Fruit fly (Drosophila melanogaster) whole organism, embryonic: Measurements from ENCODE around the gene ND-13A.

Experiments used
- Atf-2 ChIP-seq: fragments of 200-800 bp; sonication (Bioruptor generic); optimal IDR thresholded peaks from 2 replicates; lab custom pipeline; 2016; ENCODE audit warnings: missing biosample characterization, missing genetic modification characterization
- B-H2 ChIP-seq: fragments of 200-800 bp; sonication (Bioruptor generic); optimal IDR thresholded peaks from 2 replicates; lab custom pipeline; 2018; ENCODE audit warnings: missing biosample characterization, mild to moderate bottlenecking, missing genetic modification characterization
- CG10274 ChIP-seq: fragments of 200-800 bp; sonication (Bioruptor generic); optimal IDR thresholded peaks from 3 replicates; lab custom pipeline; 2017; ENCODE audit warnings: missing biosample characterization, mild to moderate bottlenecking, missing genetic modification characterization
- CG11456 ChIP-seq: fragments of 200-800 bp; sonication (Bioruptor generic); IDR thresholded peaks from 3 replicates; pipeline ENCODE4 v1.3.6; 2022; ENCODE audit warnings: missing biosample characterization, missing genetic modification characterization
- CG14441 ChIP-seq: fragments of 200-800 bp; sonication (Bioruptor generic); IDR thresholded peaks from 2 replicates; pipeline ENCODE4 v1.3.6; 2022; ENCODE audit warnings: missing biosample characterization, missing genetic modification characterization
- CG15601 ChIP-seq: fragments of 200-800 bp; sonication (Bioruptor generic); optimal IDR thresholded peaks from 3 replicates; lab custom pipeline; 2019; ENCODE audit warnings: missing biosample characterization, mild to moderate bottlenecking, missing genetic modification characterization, moderate library complexity
- CG1603 ChIP-seq: fragments of 200-800 bp; sonication (Bioruptor generic); optimal IDR thresholded peaks from 2 replicates; lab custom pipeline; 2019; ENCODE audit warnings: missing biosample characterization, mild to moderate bottlenecking, missing genetic modification characterization, moderate library complexity
- CG17385 ChIP-seq: fragments of 200-800 bp; sonication (Bioruptor generic); optimal IDR thresholded peaks from 3 replicates; lab custom pipeline; 2018; ENCODE audit warnings: missing biosample characterization, mild to moderate bottlenecking, missing genetic modification characterization
- CG18262 ChIP-seq: fragments of 200-800 bp; optimal IDR thresholded peaks from 3 replicates; lab custom pipeline; 2019; ENCODE audit warnings: missing biosample characterization, mild to moderate bottlenecking, missing genetic modification characterization, moderate library complexity
- CG18599 ChIP-seq: fragments of 200-800 bp; sonication (Bioruptor generic); optimal IDR thresholded peaks from 3 replicates; lab custom pipeline; 2017; ENCODE audit warnings: missing biosample characterization, missing genetic modification characterization, mild to moderate bottlenecking, moderate library complexity, missing genetic modification reagents
- CG2889 ChIP-seq: fragments of 200-800 bp; sonication (Bioruptor generic); IDR thresholded peaks from 3 replicates; pipeline ENCODE4 v1.3.6; 2022; ENCODE audit warnings: missing biosample characterization, missing genetic modification characterization
- CG3065 ChIP-seq: fragments of 200-800 bp; sonication (Bioruptor generic); optimal IDR thresholded peaks from 2 replicates; lab custom pipeline; 2016; ENCODE audit warnings: missing biosample characterization, missing genetic modification characterization
- CG33213 ChIP-seq: fragments of 200-800 bp; sonication (Bioruptor generic); optimal IDR thresholded peaks from 3 replicates; lab custom pipeline; 2016; ENCODE audit warnings: missing biosample characterization, missing genetic modification characterization
- CG3407 ChIP-seq: fragments of 200-800 bp; sonication (Bioruptor generic); optimal IDR thresholded peaks from 2 replicates; lab custom pipeline; 2018; ENCODE audit warnings: missing biosample characterization, mild to moderate bottlenecking, missing genetic modification characterization
- CG3847 ChIP-seq: fragments of 200-800 bp; sonication (Bioruptor generic); IDR thresholded peaks from 2 replicates; pipeline ENCODE4 v1.3.6; 2022; ENCODE audit warnings: missing biosample characterization, missing genetic modification characterization
- CG4360 ChIP-seq: fragments of 200-800 bp; sonication (Bioruptor generic); IDR thresholded peaks from 2 replicates; pipeline ENCODE4 v1.3.6; 2022; ENCODE audit warnings: missing biosample characterization, missing genetic modification characterization
- CG6683 ChIP-seq: fragments of 200-800 bp; sonication (Bioruptor generic); optimal IDR thresholded peaks from 2 replicates; lab custom pipeline; 2017; ENCODE audit warnings: missing biosample characterization, mild to moderate bottlenecking, missing genetic modification characterization, missing genetic modification reagents
- CG7745 ChIP-seq: fragments of 200-800 bp; sonication (Bioruptor generic); optimal IDR thresholded peaks from 2 replicates; lab custom pipeline; 2018; ENCODE audit warnings: missing biosample characterization, mild to moderate bottlenecking, missing genetic modification characterization, moderate library complexity
- CG7987 ChIP-seq: fragments of 200-800 bp; sonication (Bioruptor generic); optimal IDR thresholded peaks from 2 replicates; lab custom pipeline; 2018; ENCODE audit warnings: missing biosample characterization, mild to moderate bottlenecking, missing genetic modification characterization, moderate library complexity
- CG8359 ChIP-seq: fragments of 200-800 bp; sonication (Bioruptor generic); optimal IDR thresholded peaks from 2 replicates; lab custom pipeline; 2017; ENCODE audit warnings: missing biosample characterization, mild to moderate bottlenecking, missing genetic modification characterization, borderline replicate concordance
- CG9817 ChIP-seq: fragments of 200-800 bp; sonication (Bioruptor generic); optimal IDR thresholded peaks from 2 replicates; lab custom pipeline; 2018; ENCODE audit warnings: missing biosample characterization, mild to moderate bottlenecking, missing genetic modification characterization, moderate library complexity
- CG9932 ChIP-seq: fragments of 200-800 bp; sonication (Bioruptor generic); IDR thresholded peaks from 2 replicates; pipeline ENCODE4 v1.3.6; 2022; ENCODE audit warnings: missing biosample characterization, missing genetic modification characterization
- D ChIP-seq, 2 experiments: fragments of 200-800 bp in 1 of 2; fragments of >200 bp in 1 of 2; sonication (Bioruptor generic) in 1 of 2; optimal IDR thresholded peaks; 2 replicates in 1 of 2; 3 replicates in 1 of 2; lab custom pipeline; 2017; ENCODE audit warnings: mild to moderate bottlenecking in 1 of 2, missing biosample characterization in 1 of 2, missing genetic modification characterization in 1 of 2, missing genetic modification reagents in 1 of 2
- H2.0 ChIP-seq: fragments of 200-800 bp; sonication (Bioruptor generic); IDR thresholded peaks from 2 replicates; pipeline ENCODE4 v1.3.6; 2022; ENCODE audit warnings: missing biosample characterization, missing genetic modification characterization
- Opbp ChIP-seq: fragments of 200-800 bp; sonication (Bioruptor generic); IDR thresholded peaks from 3 replicates; pipeline ENCODE4 v1.3.6; 2022; ENCODE audit warnings: missing biosample characterization, missing genetic modification characterization; ENCODE audit not compliant: partially characterized antibody
- Pdp1 ChIP-seq, 2 experiments: fragments of 200-800 bp; sonication (Bioruptor generic); optimal IDR thresholded peaks; 3 replicates each; lab custom pipeline; 2016; ENCODE audit warnings: missing biosample characterization in 2 of 2, missing genetic modification characterization in 2 of 2, mild to moderate bottlenecking in 1 of 2, moderate library complexity in 1 of 2
- Sin3A ChIP-seq: fragments of >200 bp; optimal IDR thresholded peaks from 2 replicates; lab custom pipeline; 2018
- Sox100B ChIP-seq: fragments of 200-800 bp; sonication (Bioruptor generic); optimal IDR thresholded peaks from 3 replicates; lab custom pipeline; 2018; ENCODE audit warnings: missing biosample characterization, mild to moderate bottlenecking, missing genetic modification characterization
- Vsx1 ChIP-seq: fragments of 200-800 bp; sonication (Bioruptor generic); optimal IDR thresholded peaks from 2 replicates; lab custom pipeline; 2017; ENCODE audit warnings: missing biosample characterization, mild to moderate bottlenecking, missing genetic modification characterization, missing genetic modification reagents
- ara ChIP-seq: fragments of 200-800 bp; sonication (Bioruptor generic); IDR thresholded peaks from 2 replicates; pipeline ENCODE4 v1.3.6; 2022; ENCODE audit warnings: missing biosample characterization, missing genetic modification characterization
- bbx ChIP-seq: fragments of 200-800 bp; sonication (Bioruptor generic); IDR thresholded peaks from 2 replicates; pipeline ENCODE4 v1.3.6; 2022; ENCODE audit warnings: missing biosample characterization, missing genetic modification characterization; ENCODE audit not compliant: partially characterized antibody
- corto ChIP-seq: fragments of 200-800 bp; sonication (Bioruptor generic); optimal IDR thresholded peaks from 2 replicates; lab custom pipeline; 2016; ENCODE audit warnings: missing biosample characterization, mild to moderate bottlenecking, missing genetic modification characterization, moderate library complexity
- cwo ChIP-seq: fragments of 200-800 bp; sonication (Bioruptor generic); optimal IDR thresholded peaks from 3 replicates; lab custom pipeline; 2017; ENCODE audit warnings: missing biosample characterization, missing genetic modification characterization, mild to moderate bottlenecking, moderate library complexity, missing genetic modification reagents
- dan ChIP-seq: fragments of 200-800 bp; sonication (Bioruptor generic); IDR thresholded peaks from 2 replicates; pipeline ENCODE4 v1.3.6; 2022; ENCODE audit warnings: missing biosample characterization, missing genetic modification characterization
- fd3F ChIP-seq: fragments of 200-800 bp; sonication (Bioruptor generic); optimal IDR thresholded peaks from 2 replicates; lab custom pipeline; 2018; ENCODE audit warnings: missing biosample characterization, mild to moderate bottlenecking, missing genetic modification characterization, moderate library complexity
- h ChIP-seq: fragments of >200 bp; optimal IDR thresholded peaks from 2 replicates; lab custom pipeline; 2017
- kay ChIP-seq: fragments of 200-800 bp; sonication (Bioruptor generic); optimal IDR thresholded peaks from 2 replicates; lab custom pipeline; 2016; ENCODE audit warnings: missing biosample characterization, missing genetic modification characterization
- lab ChIP-seq: fragments of 200-800 bp; sonication (Bioruptor generic); optimal IDR thresholded peaks from 3 replicates; lab custom pipeline; 2017; ENCODE audit warnings: missing biosample characterization, missing genetic modification characterization, mild to moderate bottlenecking, moderate library complexity, missing genetic modification reagents
- mam ChIP-seq: fragments of 200-800 bp; sonication (Bioruptor generic); optimal IDR thresholded peaks from 3 replicates; lab custom pipeline; 2016; ENCODE audit warnings: missing biosample characterization, missing genetic modification characterization
- nerfin-1 ChIP-seq: fragments of 200-800 bp; sonication (Bioruptor generic); optimal IDR thresholded peaks from 3 replicates; lab custom pipeline; 2019; ENCODE audit warnings: missing biosample characterization, mild to moderate bottlenecking, missing genetic modification characterization, moderate library complexity
- otp ChIP-seq: fragments of 200-800 bp; sonication (Bioruptor generic); IDR thresholded peaks from 3 replicates; pipeline ENCODE4, ENCODE4 v1.3.6; 2022; ENCODE audit warnings: missing biosample characterization, missing genetic modification characterization
- pita ChIP-seq: fragments of 200-800 bp; sonication (Bioruptor generic); optimal IDR thresholded peaks from 2 replicates; lab custom pipeline; 2017; ENCODE audit warnings: missing biosample characterization, mild to moderate bottlenecking, missing genetic modification characterization
- psq ChIP-seq: fragments of 200-800 bp; sonication (Bioruptor generic); optimal IDR thresholded peaks from 2 replicates; lab custom pipeline; 2017; ENCODE audit warnings: missing biosample characterization, missing genetic modification characterization
- pzg ChIP-seq: fragments of 200-800 bp; sonication (Bioruptor generic); optimal IDR thresholded peaks from 3 replicates; lab custom pipeline; 2018; ENCODE audit warnings: missing biosample characterization, mild to moderate bottlenecking, missing genetic modification characterization, moderate library complexity
- sob ChIP-seq: fragments of 200-800 bp; sonication (Bioruptor generic); IDR thresholded peaks from 2 replicates; pipeline ENCODE4 v1.3.6; 2022; ENCODE audit warnings: missing biosample characterization, missing genetic modification characterization
- tna ChIP-seq: fragments of 200-800 bp; sonication (Bioruptor generic); IDR thresholded peaks from 2 replicates; pipeline ENCODE4 v1.3.6; 2022; ENCODE audit warnings: missing biosample characterization, missing genetic modification characterization; ENCODE audit not compliant: partially characterized antibody
- twi ChIP-seq: fragments of 200-800 bp; optimal IDR thresholded peaks from 2 replicates; lab custom pipeline; 2019; ENCODE audit warnings: missing biosample characterization, mild to moderate bottlenecking, missing genetic modification characterization, moderate library complexity
- unpg ChIP-seq: fragments of 200-800 bp; sonication (Bioruptor generic); optimal IDR thresholded peaks from 3 replicates; lab custom pipeline; 2018; ENCODE audit warnings: missing biosample characterization, mild to moderate bottlenecking, missing genetic modification characterization, moderate library complexity

ND-13A gene

dm6 chr2L:5060952-5061478 lies 39.1 kb downstream of the ND-13A start (continued):
- TF ChIP-seq D (optimal IDR thresholded peaks at IDR 0.05; lab: Kevin White, UChicago): no peak
- peak; percentile 32 for TF ChIP-seq D (GFP tag; optimal IDR thresholded peaks at IDR 0.05; lab: Kevin White, UChicago)
- TF ChIP-seq CG3407 (GFP tag; lab: Kevin White, UChicago): peak; percentile 47
- TF ChIP-seq Atf-2 (GFP tag; lab: Kevin White, UChicago): peak; percentile 19
- peak; percentile 88 for TF ChIP-seq CG18599 (GFP tag; lab: Kevin White, UChicago)
- peak; percentile 46 for TF ChIP-seq B-H2 (GFP tag; lab: Kevin White, UChicago)
- peak; percentile 9 for TF ChIP-seq fd3F (GFP tag; lab: Kevin White, UChicago)
- TF ChIP-seq psq (GFP tag; lab: Kevin White, UChicago): no peak
- TF ChIP-seq dan (GFP tag; lab: Robert Waterston, UW): no peak
- peak; percentile 45 for TF ChIP-seq CG7987
- peak; percentile 59 to 85 for TF ChIP-seq Pdp1 (GFP tag; optimal IDR thresholded peaks at IDR 0.05; lab: Kevin White, UChicago)
- peak; percentile 31 for TF ChIP-seq Vsx1 (GFP tag; lab: Kevin White, UChicago)
- TF ChIP-seq kay (GFP tag; lab: Kevin White, UChicago): peak; percentile 74
- TF ChIP-seq lab (GFP tag; lab: Kevin White, UChicago): peak; percentile 91
- no peak for TF ChIP-seq pita
- TF ChIP-seq mam (GFP tag; lab: Kevin White, UChicago): peak; percentile 88
- peak; percentile 42; the same call in 1 of the 2 replicates for TF ChIP-seq CG14441 (GFP tag; lab: Robert Waterston, UW)
- TF ChIP-seq ara: peak; percentile 40; the same call in 1 of the 2 replicates
- TF ChIP-seq CG9817: peak; percentile 48
- peak; percentile 15 for TF ChIP-seq CG10274 (GFP tag; lab: Kevin White, UChicago)
- TF ChIP-seq CG3065 (GFP tag; lab: Kevin White, UChicago): no peak
- TF ChIP-seq Opbp (GFP tag; lab: Robert Waterston, UW): no peak
- no peak for TF ChIP-seq tna
- peak; percentile 51 for TF ChIP-seq corto (GFP tag; lab: Kevin White, UChicago)
- TF ChIP-seq otp: peak; percentile 82
- peak; percentile 33; the same call in 1 of the 2 replicates for TF ChIP-seq CG4360 (GFP tag; lab: Robert Waterston, UW)
- TF ChIP-seq H2.0: peak; percentile 49; the same call in 1 of the 2 replicates
- peak; percentile 41; the same call in 1 of the 2 replicates for TF ChIP-seq CG3847
- no peak for TF ChIP-seq bbx (GFP tag; lab: Robert Waterston, UW)
- peak; percentile 45 for TF ChIP-seq CG18262 (tag; lab: Kevin White, UChicago)
- peak; percentile 28 for TF ChIP-seq CG33213 (GFP tag; lab: Kevin White, UChicago)
- no peak for TF ChIP-seq pzg (GFP tag; lab: Kevin White, UChicago)
- peak; percentile 15 for TF ChIP-seq CG8359
- TF ChIP-seq Sox100B (GFP tag; lab: Kevin White, UChicago): peak; percentile 63
- peak; percentile 69; the same call in 1 of the 3 replicates for TF ChIP-seq CG11456 (GFP tag; lab: Robert Waterston, UW)
- TF ChIP-seq CG1603 (tag; lab: Kevin White, UChicago): peak; percentile 54
- peak; percentile 45; the same call in 1 of the 3 replicates for TF ChIP-seq CG2889
- peak; percentile 61 for TF ChIP-seq CG6683 (GFP tag; lab: Kevin White, UChicago)
- TF ChIP-seq twi (tag; lab: Kevin White, UChicago): no peak
- TF ChIP-seq CG15601 (tag; lab: Kevin White, UChicago): peak; percentile 45
- peak; percentile 80 for TF ChIP-seq CG9932
- no peak for TF ChIP-seq CG7745
- peak; percentile 67 for TF ChIP-seq CG17385 (GFP tag; lab: Kevin White, UChicago)
- TF ChIP-seq nerfin-1: peak; percentile 0
- no peak for TF ChIP-seq h
- peak; percentile 62 for TF ChIP-seq unpg (GFP tag; lab: Kevin White, UChicago)
- no peak for TF ChIP-seq Sin3A (lab: Kevin White, UChicago)
- peak; percentile 87 for TF ChIP-seq cwo (GFP tag; lab: Kevin White, UChicago)
- peak; percentile 75 for TF ChIP-seq sob (GFP tag; lab: Robert Waterston, UW)
